Fruit fly (Drosophila melanogaster): ENCODE results near the gene CG8032.

CG8032 gene

dm6 chr3R:8694110-8694826 lies 30.4 kb downstream of the CG8032 start (continued):
- TF ChIP-seq fd64A (GFP tag; optimal IDR thresholded peaks at IDR 0.05) (no peak), mirr (GFP tag; optimal IDR thresholded peaks at IDR 0.05) (peak; percentile 54), Oaz (GFP tag; IDR thresholded peaks at IDR 0.05) (0 out of 2 replicates have a peak, but pooled peaks have one; percentile 18), sens-2 (GFP tag; IDR thresholded peaks at IDR 0.05) (0 out of 2 replicates have a peak, but pooled peaks have one; percentile 17), CG4328 (GFP tag; optimal IDR thresholded peaks at IDR 0.05) (peak; percentile 32), Nf-YB (GFP tag; optimal IDR thresholded peaks at IDR 0.05) (peak; percentile 66), lab (GFP tag; optimal IDR thresholded peaks at IDR 0.05) (peak; percentile 56), CG10431 (GFP tag; optimal IDR thresholded peaks at IDR 0.05) (no peak), maf-S (GFP tag; optimal IDR thresholded peaks at IDR 0.05) (no peak), tll (GFP tag; optimal IDR thresholded peaks at IDR 0.05) (peak in 1 of 2 experiments; percentile 80), bbx (GFP tag; IDR thresholded peaks at IDR 0.05; ENCODE audit: partially characterized antibody) (no peak), PHDP (tag; optimal IDR thresholded peaks at IDR 0.05) (no peak), CG14965 (GFP tag; optimal IDR thresholded peaks at IDR 0.05; ENCODE audit: borderline replicate concordance) (no peak), CG9727 (GFP tag; optimal IDR thresholded peaks at IDR 0.05) (peak; percentile 42), Nf-YC (tag; optimal IDR thresholded peaks at IDR 0.05) (peak; percentile 73), Fer3 (tag; optimal IDR thresholded peaks at IDR 0.05) (peak; percentile 62), CG12299 (tag; optimal IDR thresholded peaks at IDR 0.05) (peak; percentile 2), schlank (tag; optimal IDR thresholded peaks at IDR 0.05) (peak; percentile 55), CG31224 (GFP tag; IDR thresholded peaks at IDR 0.05) (no peak), Meics (GFP tag; optimal IDR thresholded peaks at IDR 0.05) (peak; percentile 54), pfk (GFP tag; optimal IDR thresholded peaks at IDR 0.05) (peak; percentile 33), seq (GFP tag; IDR thresholded peaks at IDR 0.05) (peak; percentile 89), Med (GFP tag) (no peak), so (GFP tag; IDR thresholded peaks at IDR 0.05) (peak; percentile 67; the same call in 1 of the 3 replicates), CG17328 (GFP tag; IDR thresholded peaks at IDR 0.05) (no peak), CG17568 (GFP tag; optimal IDR thresholded peaks at IDR 0.05) (peak; percentile 44), pan (optimal IDR thresholded peaks at IDR 0.05) (no peak), pan (GFP tag; optimal IDR thresholded peaks at IDR 0.05 in 1 of 2, IDR thresholded peaks at IDR 0.05 in 1 of 2) (peak in 1 of 2 experiments; percentile 20), Adf1 (GFP tag; IDR thresholded peaks at IDR 0.05) (peak; percentile 63; the same call in 1 of the 2 replicates), Drgx (GFP tag; IDR thresholded peaks at IDR 0.05) (peak; percentile 94), Ravus (GFP tag; IDR thresholded peaks at IDR 0.05) (no peak), NFAT (GFP tag; IDR thresholded peaks at IDR 0.05) (peak; percentile 36; the same call in 1 of the 2 replicates), gt (GFP tag; IDR thresholded peaks at IDR 0.05) (no peak), CG10321 (GFP tag; IDR thresholded peaks at IDR 0.05) (peak; percentile 20; the same call in 1 of the 2 replicates), CG13775 (GFP tag; optimal IDR thresholded peaks at IDR 0.05) (peak; percentile 17), CG8359 (GFP tag; optimal IDR thresholded peaks at IDR 0.05; ENCODE audit: borderline replicate concordance) (no peak), C15 (GFP tag; IDR thresholded peaks at IDR 0.05) (peak; percentile 31; the same call in 1 of the 3 replicates), CG10462 (GFP tag; optimal IDR thresholded peaks at IDR 0.05) (no peak), CG13296 (GFP tag; optimal IDR thresholded peaks at IDR 0.05) (peak; percentile 80), Ada2b (GFP tag; IDR thresholded peaks at IDR 0.05) (no peak), CG7372 (GFP tag; IDR thresholded peaks at IDR 0.05) (no peak), slou (GFP tag; optimal IDR thresholded peaks at IDR 0.05) (no peak), chm (GFP tag; IDR thresholded peaks at IDR 0.05) (peak; percentile 50; the same call in 1 of the 2 replicates), CG15479 (GFP tag; optimal IDR thresholded peaks at IDR 0.05) (peak; percentile 58), HLH54F (GFP tag; optimal IDR thresholded peaks at IDR 0.05) (no peak), ATbp (GFP tag; optimal IDR thresholded peaks at IDR 0.05) (no peak), toy (GFP tag; IDR thresholded peaks at IDR 0.05) (peak; percentile 48; the same call in 1 of the 2 replicates), wdn (GFP tag; IDR thresholded peaks at IDR 0.05) (peak; percentile 47; the same call in 1 of the 2 replicates), Pdp1 (GFP tag; optimal IDR thresholded peaks at IDR 0.05) (no peak)
